Fruit fly (Drosophila melanogaster) whole organism, adult: ENCODE data around the gene Fcp3C.

ENCODE experiments used
- CG11617 ChIP-seq: fragments of 200-800 bp; sonication (Bioruptor generic); optimal IDR thresholded peaks from 2 replicates; lab custom pipeline; 2017; ENCODE audit warnings: mild to moderate bottlenecking, missing biosample characterization, missing genetic modification reagents, missing genetic modification characterization
- CG14711 ChIP-seq: fragments of 200-800 bp; sonication (Bioruptor generic); optimal IDR thresholded peaks from 2 replicates; lab custom pipeline; 2018; ENCODE audit warnings: missing biosample characterization, mild to moderate bottlenecking, missing genetic modification characterization, moderate library complexity
- CG33017 ChIP-seq: fragments of 200-800 bp; sonication (Bioruptor generic); optimal IDR thresholded peaks from 2 replicates; lab custom pipeline; 2018; ENCODE audit warnings: missing biosample characterization, mild to moderate bottlenecking, missing genetic modification characterization, moderate library complexity
- Clk ChIP-seq: fragments of 200-800 bp; sonication (Bioruptor generic); optimal IDR thresholded peaks from 2 replicates; lab custom pipeline; 2017; ENCODE audit warnings: missing biosample characterization, missing genetic modification characterization
- Crg-1 ChIP-seq: fragments of 200-800 bp; sonication (Bioruptor generic); optimal IDR thresholded peaks from 2 replicates; lab custom pipeline; 2016; ENCODE audit warnings: missing biosample characterization, missing genetic modification characterization
- Hr96 ChIP-seq: fragments of 200-800 bp; sonication (Bioruptor generic); optimal IDR thresholded peaks from 2 replicates; lab custom pipeline; 2016; ENCODE audit warnings: missing biosample characterization, missing genetic modification characterization
- bab1 ChIP-seq: fragments of 200-800 bp; sonication (Bioruptor generic); optimal IDR thresholded peaks from 3 replicates; lab custom pipeline; 2019; ENCODE audit warnings: missing biosample characterization, mild to moderate bottlenecking, missing genetic modification characterization, moderate library complexity
- kay ChIP-seq: fragments of 200-800 bp; sonication (Bioruptor generic); peaks from one replicate; lab custom pipeline; 2016; ENCODE audit warnings: missing biosample characterization, missing genetic modification characterization, borderline replicate concordance
- pad ChIP-seq: fragments of 200-800 bp; sonication (Bioruptor generic); optimal IDR thresholded peaks from 3 replicates; lab custom pipeline; 2017; ENCODE audit warnings: missing biosample characterization, missing genetic modification characterization, mild to moderate bottlenecking, moderate library complexity, missing genetic modification reagents
- tj ChIP-seq: fragments of 200-800 bp; sonication (Bioruptor generic); optimal IDR thresholded peaks from 3 replicates; lab custom pipeline; 2017; ENCODE audit warnings: missing biosample characterization, mild to moderate bottlenecking, missing genetic modification characterization, moderate library complexity

DNA sequence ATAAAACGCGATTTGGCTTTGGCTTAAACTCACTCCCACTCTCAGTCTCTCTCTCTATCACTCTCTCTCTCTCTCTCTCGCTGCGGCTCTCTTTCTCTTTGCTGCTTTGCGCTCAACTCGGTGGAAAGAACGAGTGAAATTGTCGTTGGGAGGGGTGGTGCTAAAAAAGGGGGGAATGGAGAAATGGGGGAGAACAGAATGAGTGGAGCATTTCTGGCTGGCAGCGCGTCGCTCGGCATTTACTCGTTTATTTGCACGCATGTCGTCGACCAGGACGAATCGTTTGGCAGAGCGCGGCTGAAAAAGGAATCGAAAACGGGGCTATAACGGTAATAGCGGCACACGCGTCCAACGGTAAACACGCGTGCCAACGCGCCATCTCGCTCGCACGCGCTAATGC lies 1.9 kb upstream of the Fcp3C start, which contains the start of gene dnc:
- TF ChIP-seq CG33017 (tag; lab: Kevin White, UChicago) (no peak), CG14711 (tag; lab: Kevin White, UChicago) (no peak), kay (GFP tag; lab: Kevin White, UChicago) (no peak), CG11617 (GFP tag; lab: Kevin White, UChicago) (no peak), Crg-1 (GFP tag; lab: Kevin White, UChicago) (no peak), Clk (GFP tag; lab: Kevin White, UChicago) (no peak), tj (GFP tag; lab: Kevin White, UChicago) (no peak), pad (peak; percentile 11), bab1 (GFP tag; lab: Kevin White, UChicago) (no peak), Hr96 (no peak)
